Worm (Caenorhabditis elegans) whole organism, L4 larva: ENCODE results near the gene K03B4.1.
A peak's percentile ranks its signal among the peaks of the same experiment; 100 is the strongest.

Source experiments
- F44E2.7 ChIP-seq: fragments of 200-800 bp; sonication (Bioruptor generic); IDR thresholded peaks from 2 replicates; pipeline ENCODE4 v2.1.2; 2022; ENCODE audit warnings: missing genetic modification characterization, missing compliant biosample characterization
- R02D3.7 ChIP-seq: fragments of 150-350 bp; sonication (generic microtip); optimal IDR thresholded peaks from 3 replicates; lab custom pipeline; 2014; ENCODE audit warnings: missing biosample characterization, missing genetic modification characterization
- Y105C5A.15 ChIP-seq: fragments of 200-800 bp; sonication (Bioruptor generic); IDR thresholded peaks from 2 replicates; pipeline ENCODE4 v1.3.6; 2022; ENCODE audit warnings: missing genetic modification characterization, missing compliant biosample characterization
- Y5F2A.4 ChIP-seq: fragments of 200-800 bp; sonication (Bioruptor generic); optimal IDR thresholded peaks from 2 replicates; lab custom pipeline; 2018; ENCODE audit warnings: mild to moderate bottlenecking, missing genetic modification characterization, missing compliant biosample characterization
- Y75B8A.6 ChIP-seq: fragments of 200-800 bp; sonication (Bioruptor generic); IDR thresholded peaks from 2 replicates; pipeline ENCODE4 v1.3.6; 2022; ENCODE audit warnings: missing genetic modification reagents, missing genetic modification characterization, missing compliant biosample characterization
- ZK546.5 ChIP-seq, 2 experiments: sonication (generic microtip); optimal IDR thresholded peaks; 2 replicates each; lab custom pipeline; 2017; ENCODE audit warnings: missing biosample characterization in 2 of 2, missing genetic modification characterization in 2 of 2
- aha-1 ChIP-seq: fragments of 150-350 bp; peaks from one replicate; lab custom pipeline; 2014; ENCODE audit warnings: missing biosample characterization, missing genetic modification characterization
- attf-4 ChIP-seq: sonication (generic microtip); optimal IDR thresholded peaks from 3 replicates; lab custom pipeline; 2017; ENCODE audit warnings: missing biosample characterization, missing genetic modification characterization
- ceh-20 ChIP-seq: fragments of 200-800 bp; sonication (Bioruptor generic); IDR thresholded peaks from 2 replicates; pipeline ENCODE4 v1.3.6; 2022; ENCODE audit warnings: missing genetic modification reagents, missing genetic modification characterization, missing compliant biosample characterization
- ceh-44 ChIP-seq: fragments of 200-800 bp; sonication (Bioruptor generic); IDR thresholded peaks from 2 replicates; pipeline ENCODE4 v1.3.6; 2022; ENCODE audit warnings: missing genetic modification reagents, missing genetic modification characterization, missing compliant biosample characterization
- ceh-82 ChIP-seq: sonication (generic microtip); optimal IDR thresholded peaks from 2 replicates; lab custom pipeline; 2017; ENCODE audit warnings: missing biosample characterization, missing genetic modification characterization
- ces-1 ChIP-seq: fragments of 150-350 bp; sonication (generic microtip); optimal IDR thresholded peaks from 4 replicates; lab custom pipeline; 2014; ENCODE audit warnings: missing biosample characterization, missing genetic modification reagents, missing genetic modification characterization
- ctbp-1 ChIP-seq: fragments of 200-800 bp; sonication (Bioruptor generic); IDR thresholded peaks from 2 replicates; pipeline ENCODE4 v1.3.6; 2022; ENCODE audit warnings: missing genetic modification reagents, missing genetic modification characterization, missing compliant biosample characterization
- daf-16 ChIP-seq, 3 experiments: sonication (generic microtip); optimal IDR thresholded peaks; 2 replicates each; lab custom pipeline; 2016 to 2017; ENCODE audit warnings: missing genetic modification characterization in 3 of 3, missing genetic modification reagents in 3 of 3, mild to moderate bottlenecking in 2 of 3, missing compliant biosample characterization in 2 of 3, missing biosample characterization in 1 of 3, moderate library complexity in 1 of 3
- daf-19 ChIP-seq: fragments of 200-800 bp; sonication (Bioruptor generic); conservative IDR thresholded peaks from 2 replicates; pipeline ENCODE4 v1.3.6; 2022; ENCODE audit warnings: missing genetic modification characterization, missing compliant biosample characterization
- daf-8 ChIP-seq: fragments of 200-800 bp; sonication (Bioruptor generic); IDR thresholded peaks from 2 replicates; pipeline ENCODE4 v1.3.6; 2022; ENCODE audit warnings: missing genetic modification characterization, missing compliant biosample characterization
- dmd-8 ChIP-seq: fragments of 200-800 bp; sonication (Bioruptor generic); IDR thresholded peaks from 2 replicates; pipeline ENCODE4 v1.3.6; 2022; ENCODE audit warnings: missing genetic modification characterization, missing compliant biosample characterization
- egl-27 ChIP-seq: sonication (generic microtip); optimal IDR thresholded peaks from 3 replicates; lab custom pipeline; 2017; ENCODE audit warnings: missing biosample characterization, missing genetic modification reagents, missing genetic modification characterization
- fkh-10 ChIP-seq: fragments of 150-350 bp; optimal IDR thresholded peaks from 2 replicates; lab custom pipeline; 2014; ENCODE audit warnings: missing biosample characterization, missing genetic modification reagents, missing genetic modification characterization
- gei-8 ChIP-seq: fragments of 200-800 bp; sonication (Bioruptor generic); optimal IDR thresholded peaks from 2 replicates; lab custom pipeline; 2018; ENCODE audit warnings: mild to moderate bottlenecking, missing genetic modification characterization, missing compliant biosample characterization
- hif-1 ChIP-seq, 2 experiments: sonication (generic microtip); optimal IDR thresholded peaks; 2 replicates each; lab custom pipeline; 2016 to 2017; ENCODE audit warnings: missing compliant biosample characterization in 2 of 2, missing genetic modification characterization in 2 of 2, missing genetic modification reagents in 2 of 2, missing genotype in 2 of 2, mild to moderate bottlenecking in 1 of 2
- hlh-11 ChIP-seq: fragments of 200-800 bp; sonication (Bioruptor generic); optimal IDR thresholded peaks from 2 replicates; lab custom pipeline; 2018; ENCODE audit warnings: mild to moderate bottlenecking, missing genetic modification characterization, missing compliant biosample characterization
- lin-1 ChIP-seq: fragments of 200-800 bp; sonication (Bioruptor generic); IDR thresholded peaks from 2 replicates; pipeline ENCODE4 v1.3.6; 2022; ENCODE audit warnings: missing genetic modification reagents, missing genetic modification characterization, missing compliant biosample characterization
- lin-15B ChIP-seq: fragments of 150-350 bp; sonication (generic microtip); optimal IDR thresholded peaks from 3 replicates; lab custom pipeline; 2014; ENCODE audit warnings: missing biosample characterization, missing genetic modification characterization
- lin-38 ChIP-seq: fragments of 200-800 bp; sonication (Bioruptor generic); IDR thresholded peaks from 2 replicates; pipeline ENCODE4 v1.3.6; 2022; ENCODE audit warnings: missing genetic modification reagents, missing genetic modification characterization, missing compliant biosample characterization
- lin-39 ChIP-seq: fragments of 150-350 bp; optimal IDR thresholded peaks from 2 replicates; lab custom pipeline; 2014; ENCODE audit warnings: missing biosample characterization, missing genetic modification reagents, missing genetic modification characterization
- lsy-2 ChIP-seq, 2 experiments: fragments of 150-350 bp in 1 of 2; sonication (generic microtip) in 1 of 2; optimal IDR thresholded peaks; 2 replicates each; lab custom pipeline; 2014 to 2017; ENCODE audit warnings: missing biosample characterization in 2 of 2, missing genetic modification characterization in 2 of 2
- madf-5 ChIP-seq, 2 experiments: fragments of 200-800 bp; sonication (Bioruptor generic); IDR thresholded peaks; 2 replicates each; pipeline ENCODE4 v1.3.6; 2022; ENCODE audit warnings: missing compliant biosample characterization in 2 of 2, missing genetic modification characterization in 2 of 2
- madf-9 ChIP-seq: fragments of 200-800 bp; sonication (Bioruptor generic); conservative IDR thresholded peaks from 2 replicates; pipeline ENCODE4 v1.3.6; 2022; ENCODE audit warnings: missing genetic modification reagents, missing genetic modification characterization, missing compliant biosample characterization
- mep-1 ChIP-seq: fragments of 150-350 bp; sonication (generic microtip); optimal IDR thresholded peaks from 3 replicates; lab custom pipeline; 2014; ENCODE audit warnings: missing biosample characterization, missing genetic modification characterization
- mxl-2 ChIP-seq: fragments of 200-800 bp; sonication (Bioruptor generic); conservative IDR thresholded peaks from 2 replicates; pipeline ENCODE4 v1.3.6; 2022; ENCODE audit warnings: missing genetic modification reagents, missing genetic modification characterization, missing compliant biosample characterization
- mxl-3 ChIP-seq: fragments of 200-800 bp; sonication (Bioruptor generic); optimal IDR thresholded peaks from 2 replicates; lab custom pipeline; 2018; ENCODE audit warnings: mild to moderate bottlenecking, missing genetic modification characterization, missing compliant biosample characterization
- nhr-10 ChIP-seq: fragments of 150-350 bp; optimal IDR thresholded peaks from 2 replicates; lab custom pipeline; 2014; ENCODE audit warnings: missing biosample characterization, missing genetic modification characterization
- nhr-25 ChIP-seq: sonication (generic microtip); optimal IDR thresholded peaks from 2 replicates; lab custom pipeline; 2017; ENCODE audit warnings: missing genetic modification characterization, mild to moderate bottlenecking, missing compliant biosample characterization, antibody characterized with exemption, moderate library complexity, borderline replicate concordance; ENCODE audit not compliant: insufficient read depth
- nhr-28 ChIP-seq: fragments of 150-350 bp; optimal IDR thresholded peaks from 2 replicates; lab custom pipeline; 2014; ENCODE audit warnings: missing biosample characterization, missing genetic modification characterization
- nhr-42 ChIP-seq: fragments of 200-800 bp; sonication (Bioruptor generic); IDR thresholded peaks from 2 replicates; pipeline ENCODE4 v1.3.6; 2022; ENCODE audit warnings: missing genetic modification characterization, missing compliant biosample characterization
- nhr-77 ChIP-seq: fragments of 150-350 bp; optimal IDR thresholded peaks from 2 replicates; lab custom pipeline; 2014; ENCODE audit warnings: missing biosample characterization, missing genetic modification characterization
- pha-4 ChIP-seq, 2 experiments: fragments of 150-350 bp in 1 of 2; fragments of 200-800 bp in 1 of 2; sonication (Bioruptor generic) in 1 of 2; IDR thresholded peaks in 1 of 2; optimal IDR thresholded peaks in 1 of 2; 2 replicates each; pipeline versions ENCODE4 v1.3.6 to Lab custom; 2014 to 2022; ENCODE audit warnings: missing genetic modification characterization in 2 of 2, missing genetic modification reagents in 2 of 2, missing biosample characterization in 1 of 2, missing compliant biosample characterization in 1 of 2
- pqm-1 ChIP-seq: sonication (generic microtip); optimal IDR thresholded peaks from 2 replicates; lab custom pipeline; 2017; ENCODE audit warnings: missing biosample characterization, missing genetic modification characterization
- saeg-2 ChIP-seq: fragments of 200-800 bp; sonication (Bioruptor generic); IDR thresholded peaks from 2 replicates; pipeline ENCODE4 v1.3.6; 2022; ENCODE audit warnings: missing genetic modification reagents, missing genetic modification characterization, missing compliant biosample characterization
- sdz-12 ChIP-seq: fragments of 200-800 bp; sonication (Bioruptor generic); optimal IDR thresholded peaks from 2 replicates; lab custom pipeline; 2018; ENCODE audit warnings: mild to moderate bottlenecking, missing genetic modification characterization, missing compliant biosample characterization
- set-16 ChIP-seq: fragments of 200-800 bp; sonication (Bioruptor generic); IDR thresholded peaks from 2 replicates; pipeline ENCODE4 v1.3.6; 2022; ENCODE audit warnings: missing genetic modification reagents, missing genetic modification characterization, missing compliant biosample characterization
- spr-1 ChIP-seq: sonication (generic microtip); optimal IDR thresholded peaks from 2 replicates; lab custom pipeline; 2016; ENCODE audit warnings: mild to moderate bottlenecking, missing genetic modification characterization, missing compliant biosample characterization
- spr-3 ChIP-seq: fragments of 200-800 bp; sonication (Bioruptor generic); optimal IDR thresholded peaks from 2 replicates; lab custom pipeline; 2018; ENCODE audit warnings: mild to moderate bottlenecking, missing genetic modification characterization, missing compliant biosample characterization
- tag-97 ChIP-seq: fragments of 200-800 bp; sonication (Bioruptor generic); IDR thresholded peaks from 2 replicates; pipeline ENCODE4 v1.3.6; 2022; ENCODE audit warnings: missing genetic modification characterization, missing compliant biosample characterization
- unc-39 ChIP-seq: sonication (generic microtip); optimal IDR thresholded peaks from 2 replicates; lab custom pipeline; 2017; ENCODE audit warnings: missing biosample characterization, missing genetic modification characterization
- zag-1 ChIP-seq: fragments of 150-350 bp; optimal IDR thresholded peaks from 2 replicates; lab custom pipeline; 2014; ENCODE audit warnings: missing biosample characterization, missing genetic modification characterization
- zfp-2 ChIP-seq: sonication (generic microtip); optimal IDR thresholded peaks from 2 replicates; lab custom pipeline; 2016; ENCODE audit warnings: mild to moderate bottlenecking, missing genetic modification characterization, missing compliant biosample characterization
- zfp-3 ChIP-seq: fragments of 200-800 bp; sonication (Bioruptor generic); conservative IDR thresholded peaks from 2 replicates; pipeline ENCODE4 v1.3.6; 2022; ENCODE audit warnings: missing genetic modification reagents, missing genetic modification characterization, missing compliant biosample characterization
- zip-2 ChIP-seq: fragments of 150-350 bp; optimal IDR thresholded peaks from 2 replicates; lab custom pipeline; 2014; ENCODE audit warnings: missing biosample characterization, missing genetic modification characterization
- ztf-11 ChIP-seq: fragments of 150-350 bp; optimal IDR thresholded peaks from 2 replicates; lab custom pipeline; 2014; ENCODE audit warnings: missing biosample characterization, missing genetic modification characterization
- ztf-7 ChIP-seq: fragments of 150-350 bp; optimal IDR thresholded peaks from 2 replicates; lab custom pipeline; 2014; ENCODE audit warnings: missing biosample characterization, missing genetic modification characterization

Gene K03B4.1

DNA sequence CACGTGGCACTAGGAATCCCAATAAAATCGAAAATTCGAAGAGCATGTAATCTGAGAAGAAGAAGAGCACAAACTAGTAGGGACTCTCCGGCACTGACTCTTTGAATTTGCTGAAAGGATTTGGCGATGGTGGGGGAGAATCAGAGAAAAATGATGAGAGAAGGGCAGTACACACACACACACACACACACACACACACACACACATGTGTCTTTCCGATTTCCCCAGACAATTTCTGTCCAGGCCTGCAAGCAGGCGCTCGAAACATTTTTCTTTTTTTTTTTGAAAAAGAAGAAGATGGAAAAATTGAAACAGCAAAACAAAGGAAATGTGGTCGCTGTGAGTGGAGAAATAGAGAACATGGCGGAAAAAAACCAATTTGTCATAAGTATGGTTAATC, 40.9 kb downstream of the K03B4.1 start, which contains the start of gene tig-2:
tig-2 (minus strand) TSS at position 87 of the 400 bp plus-strand sequence.
- TF ChIP-seq set-16 (GFP tag; lab: Robert Waterston, UW) (no peak), madf-5 (GFP tag; IDR thresholded peaks at IDR 0.05; lab: Robert Waterston, UW) (no peak), zfp-3 (GFP tag; lab: Robert Waterston, UW) (no peak), ztf-11 (tag; lab: Kevin White, UChicago) (no peak), attf-4 (tag; lab: Kevin White, UChicago) (no peak), sdz-12 (GFP tag; lab: Kevin White, UChicago) (no peak), nhr-77 (no peak), pqm-1 (tag; lab: Kevin White, UChicago) (no peak), nhr-10 (tag; lab: Kevin White, UChicago) (no peak), ZK546.5 (tag; optimal IDR thresholded peaks at IDR 0.05; lab: Kevin White, UChicago) (no peak), hlh-11 (tag; lab: Kevin White, UChicago) (peak; percentile 28), lin-38 (no peak), lin-1 (no peak), unc-39 (tag; lab: Kevin White, UChicago) (no peak), nhr-25 (tag; lab: Kevin White, UChicago) (no peak), zfp-2 (tag; lab: Kevin White, UChicago) (no peak), daf-16 (GFP tag; optimal IDR thresholded peaks at IDR 0.05; lab: Kevin White, UChicago) (no peak), daf-16 (tag; optimal IDR thresholded peaks at IDR 0.05; lab: Kevin White, UChicago) (no peak), nhr-28 (tag; lab: Kevin White, UChicago) (peak; percentile 48), lin-39 (no peak), ceh-82 (tag; lab: Kevin White, UChicago) (no peak), madf-9 (GFP tag; lab: Robert Waterston, UW) (no peak), aha-1 (tag; lab: Kevin White, UChicago) (peak; percentile 80), F44E2.7 (GFP tag; lab: Robert Waterston, UW) (no peak), ctbp-1 (GFP tag; lab: Robert Waterston, UW) (0 out of 2 replicates have a peak, but pooled peaks have one; percentile 11), tag-97 (GFP tag; lab: Robert Waterston, UW) (no peak), mxl-2 (GFP tag; lab: Robert Waterston, UW) (no peak), ceh-20 (0 out of 2 replicates have a peak, but pooled peaks have one; percentile 43), fkh-10 (GFP tag; lab: Kevin White, UChicago) (no peak), spr-3 (GFP tag; lab: Kevin White, UChicago) (no peak), gei-8 (no peak), hif-1 (tag; optimal IDR thresholded peaks at IDR 0.05; lab: Kevin White, UChicago) (no peak), zag-1 (tag; lab: Kevin White, UChicago) (no peak), R02D3.7 (tag; lab: Kevin White, UChicago) (no peak), ces-1 (no peak), lsy-2 (tag; optimal IDR thresholded peaks at IDR 0.05; lab: Kevin White, UChicago) (peak in 1 of 2 experiments; percentile 29), mxl-3 (GFP tag; lab: Kevin White, UChicago) (peak; percentile 65), lin-15B (no peak), Y105C5A.15 (GFP tag; lab: Robert Waterston, UW) (no peak), mep-1 (tag; lab: Kevin White, UChicago) (peak; percentile 19), ztf-7 (tag; lab: Kevin White, UChicago) (no peak), pha-4 (GFP tag; IDR thresholded peaks at IDR 0.05; lab: Robert Waterston, UW) (no peak), pha-4 (tag; optimal IDR thresholded peaks at IDR 0.05; lab: Kevin White, UChicago) (no peak), Y75B8A.6 (GFP tag; lab: Robert Waterston, UW) (no peak), Y5F2A.4 (no peak), nhr-42 (no peak), dmd-8 (GFP tag; lab: Robert Waterston, UW) (no peak), ceh-44 (no peak), egl-27 (no peak), daf-19 (GFP tag; lab: Robert Waterston, UW) (no peak), zip-2 (tag; lab: Kevin White, UChicago) (no peak), daf-8 (GFP tag; lab: Robert Waterston, UW) (no peak), spr-1 (tag; lab: Kevin White, UChicago) (no peak), saeg-2 (0 out of 2 replicates have a peak, but pooled peaks have one; percentile 25)
